Fruit fly (Drosophila melanogaster) whole organism, embryonic: ENCODE data around the gene CG15506.

Source experiments
- CG12391 ChIP-seq: fragments of 200-800 bp; sonication (Bioruptor generic); optimal IDR thresholded peaks from 3 replicates; lab custom pipeline; 2018; ENCODE audit warnings: missing biosample characterization, mild to moderate bottlenecking, missing genetic modification characterization, moderate library complexity
- CG12942 ChIP-seq: fragments of 200-800 bp; sonication (Bioruptor generic); optimal IDR thresholded peaks from 3 replicates; lab custom pipeline; 2016; ENCODE audit warnings: missing biosample characterization, missing genetic modification characterization
- CG13287 ChIP-seq: fragments of 200-800 bp; sonication (Bioruptor generic); IDR thresholded peaks from 2 replicates; pipeline ENCODE4 v1.3.6; 2022; ENCODE audit warnings: missing biosample characterization, missing genetic modification characterization; ENCODE audit not compliant: partially characterized antibody
- CG13894 ChIP-seq: fragments of 200-800 bp; sonication (Bioruptor generic); optimal IDR thresholded peaks from 3 replicates; lab custom pipeline; 2018; ENCODE audit warnings: missing biosample characterization, mild to moderate bottlenecking, missing genetic modification characterization, moderate library complexity
- CG15696 ChIP-seq: fragments of 200-800 bp; sonication (Bioruptor generic); optimal IDR thresholded peaks from 2 replicates; lab custom pipeline; 2019; ENCODE audit warnings: missing biosample characterization, mild to moderate bottlenecking, missing genetic modification characterization, moderate library complexity
- CG16813 ChIP-seq: fragments of 200-800 bp; sonication (Bioruptor generic); IDR thresholded peaks from 3 replicates; pipeline ENCODE4 v1.3.6; 2022; ENCODE audit warnings: missing biosample characterization, missing genetic modification characterization; ENCODE audit not compliant: partially characterized antibody
- CG18599 ChIP-seq: fragments of 200-800 bp; sonication (Bioruptor generic); optimal IDR thresholded peaks from 3 replicates; lab custom pipeline; 2017; ENCODE audit warnings: missing biosample characterization, missing genetic modification characterization, mild to moderate bottlenecking, moderate library complexity, missing genetic modification reagents
- CG2875 ChIP-seq: fragments of 200-800 bp; sonication (Bioruptor generic); optimal IDR thresholded peaks from 2 replicates; lab custom pipeline; 2017; ENCODE audit warnings: missing biosample characterization, mild to moderate bottlenecking, missing genetic modification characterization, missing genetic modification reagents
- CG3281 ChIP-seq: fragments of 200-800 bp; sonication (Bioruptor generic); optimal IDR thresholded peaks from 3 replicates; lab custom pipeline; 2017; ENCODE audit warnings: missing biosample characterization, mild to moderate bottlenecking, missing genetic modification characterization
- CG4707 ChIP-seq: fragments of 200-800 bp; sonication (Bioruptor generic); optimal IDR thresholded peaks from 2 replicates; lab custom pipeline; 2018; ENCODE audit warnings: missing biosample characterization, mild to moderate bottlenecking, missing genetic modification characterization, moderate library complexity
- CG4820 ChIP-seq: fragments of 200-800 bp; sonication (Bioruptor generic); optimal IDR thresholded peaks from 3 replicates; lab custom pipeline; 2016; ENCODE audit warnings: missing biosample characterization, missing genetic modification characterization
- CG5180 ChIP-seq: fragments of 200-800 bp; sonication (Bioruptor generic); optimal IDR thresholded peaks from 3 replicates; lab custom pipeline; 2017; ENCODE audit warnings: missing biosample characterization, missing genetic modification characterization, mild to moderate bottlenecking, moderate library complexity, missing genetic modification reagents
- CG6272 ChIP-seq: fragments of 200-800 bp; sonication (Bioruptor generic); IDR thresholded peaks from 2 replicates; pipeline ENCODE4 v1.3.6; 2022; ENCODE audit warnings: missing biosample characterization, missing genetic modification characterization
- CG8944 ChIP-seq: fragments of 200-800 bp; sonication (Bioruptor generic); optimal IDR thresholded peaks from 3 replicates; lab custom pipeline; 2016; ENCODE audit warnings: missing biosample characterization, missing genetic modification characterization
- CG9215 ChIP-seq: fragments of 200-800 bp; sonication (Bioruptor generic); IDR thresholded peaks from 2 replicates; pipeline ENCODE4 v1.3.6; 2022; ENCODE audit warnings: missing biosample characterization, missing genetic modification characterization
- CG9797 ChIP-seq: fragments of 200-800 bp; sonication (Bioruptor generic); optimal IDR thresholded peaks from 3 replicates; lab custom pipeline; 2018; ENCODE audit warnings: missing biosample characterization, mild to moderate bottlenecking, missing genetic modification characterization
- Camta ChIP-seq: fragments of 200-800 bp; sonication (Bioruptor generic); optimal IDR thresholded peaks from 2 replicates; lab custom pipeline; 2016; ENCODE audit warnings: missing biosample characterization, missing genetic modification characterization
- Dbx ChIP-seq: fragments of 200-800 bp; sonication (Bioruptor generic); IDR thresholded peaks from 3 replicates; pipeline ENCODE4 v1.3.6; 2022; ENCODE audit warnings: missing biosample characterization, missing genetic modification characterization
- Dek ChIP-seq: fragments of 200-800 bp; sonication (Bioruptor generic); optimal IDR thresholded peaks from 3 replicates; lab custom pipeline; 2019; ENCODE audit warnings: missing biosample characterization, mild to moderate bottlenecking, missing genetic modification characterization, moderate library complexity
- E2f1 ChIP-seq: fragments of 200-800 bp; sonication (Bioruptor generic); IDR thresholded peaks from 2 replicates; pipeline ENCODE4 v1.3.6; 2022; ENCODE audit warnings: missing biosample characterization, missing genetic modification characterization
- Ets65A ChIP-seq: fragments of 200-800 bp; sonication (Bioruptor generic); peaks from one replicate; lab custom pipeline; 2016; ENCODE audit warnings: missing biosample characterization, missing genetic modification characterization
- H2.0 ChIP-seq: fragments of 200-800 bp; sonication (Bioruptor generic); IDR thresholded peaks from 2 replicates; pipeline ENCODE4 v1.3.6; 2022; ENCODE audit warnings: missing biosample characterization, missing genetic modification characterization
- MESR4 ChIP-seq: fragments of 200-800 bp; sonication (Bioruptor generic); optimal IDR thresholded peaks from 2 replicates; lab custom pipeline; 2018; ENCODE audit warnings: missing biosample characterization, mild to moderate bottlenecking, missing genetic modification characterization, moderate library complexity
- Neu2 ChIP-seq: fragments of 200-800 bp; sonication (Bioruptor generic); optimal IDR thresholded peaks from 3 replicates; lab custom pipeline; 2016; ENCODE audit warnings: missing biosample characterization, missing genetic modification characterization, borderline replicate concordance
- Sry-β ChIP-seq: fragments of 200-800 bp; sonication (Bioruptor generic); optimal IDR thresholded peaks from 2 replicates; lab custom pipeline; 2018; ENCODE audit warnings: missing biosample characterization, mild to moderate bottlenecking, missing genetic modification characterization, moderate library complexity
- br ChIP-seq: fragments of >200 bp; optimal IDR thresholded peaks from 2 replicates; lab custom pipeline; 2017
- dm ChIP-seq: fragments of 200-800 bp; sonication (Bioruptor generic); optimal IDR thresholded peaks from 3 replicates; lab custom pipeline; 2016; ENCODE audit warnings: missing biosample characterization, missing genetic modification characterization
- exex ChIP-seq: fragments of 200-800 bp; sonication (Bioruptor generic); optimal IDR thresholded peaks from 4 replicates; lab custom pipeline; 2018; ENCODE audit warnings: missing biosample characterization, mild to moderate bottlenecking, missing genetic modification characterization, moderate library complexity
- fd3F ChIP-seq: fragments of 200-800 bp; sonication (Bioruptor generic); optimal IDR thresholded peaks from 2 replicates; lab custom pipeline; 2018; ENCODE audit warnings: missing biosample characterization, mild to moderate bottlenecking, missing genetic modification characterization, moderate library complexity
- ham ChIP-seq: fragments of 200-800 bp; sonication (Bioruptor generic); IDR thresholded peaks from 2 replicates; pipeline ENCODE4 v1.3.6; 2022; ENCODE audit warnings: missing biosample characterization, missing genetic modification characterization
- insv ChIP-seq, 2 experiments: fragments of 200-800 bp; sonication (Bioruptor generic); optimal IDR thresholded peaks; 3 replicates each; lab custom pipeline; 2016 to 2018; ENCODE audit warnings: missing biosample characterization in 2 of 2, missing genetic modification characterization in 2 of 2
- jing ChIP-seq: fragments of 200-800 bp; sonication (Bioruptor generic); optimal IDR thresholded peaks from 2 replicates; lab custom pipeline; 2018; ENCODE audit warnings: missing biosample characterization, mild to moderate bottlenecking, missing genetic modification characterization
- lov ChIP-seq, 2 experiments: fragments of 200-800 bp in 1 of 2; fragments of >200 bp in 1 of 2; sonication (Bioruptor generic) in 1 of 2; IDR thresholded peaks in 1 of 2; optimal IDR thresholded peaks in 1 of 2; 2 replicates in 1 of 2; 3 replicates in 1 of 2; pipeline versions ENCODE4 v1.3.6 to Lab custom; 2017 to 2022; ENCODE audit warnings: missing biosample characterization in 1 of 2, missing genetic modification characterization in 1 of 2
- nau ChIP-seq: fragments of 200-800 bp; sonication (Bioruptor generic); optimal IDR thresholded peaks from 3 replicates; lab custom pipeline; 2017; ENCODE audit warnings: missing biosample characterization, mild to moderate bottlenecking, missing genetic modification characterization, missing genetic modification reagents
- nmo ChIP-seq: fragments of 200-800 bp; sonication (Bioruptor generic); optimal IDR thresholded peaks from 2 replicates; lab custom pipeline; 2018; ENCODE audit warnings: missing biosample characterization, mild to moderate bottlenecking, missing genetic modification characterization, moderate library complexity
- nom ChIP-seq: fragments of 200-800 bp; sonication (Bioruptor generic); optimal IDR thresholded peaks from 2 replicates; lab custom pipeline; 2017; ENCODE audit warnings: missing biosample characterization, missing genetic modification characterization, mild to moderate bottlenecking, moderate library complexity, missing genetic modification reagents
- scrt ChIP-seq: fragments of 200-800 bp; sonication (Bioruptor generic); optimal IDR thresholded peaks from 2 replicates; lab custom pipeline; 2018; ENCODE audit warnings: missing biosample characterization, mild to moderate bottlenecking, missing genetic modification characterization, moderate library complexity
- sens ChIP-seq: fragments of 200-800 bp; sonication (Bioruptor generic); peaks from one replicate; lab custom pipeline; 2016; ENCODE audit warnings: missing biosample characterization, missing genetic modification characterization
- sob ChIP-seq: fragments of 200-800 bp; sonication (Bioruptor generic); IDR thresholded peaks from 2 replicates; pipeline ENCODE4 v1.3.6; 2022; ENCODE audit warnings: missing biosample characterization, missing genetic modification characterization
- sug ChIP-seq: fragments of 200-800 bp; optimal IDR thresholded peaks from 2 replicates; lab custom pipeline; 2019; ENCODE audit warnings: missing biosample characterization, mild to moderate bottlenecking, missing genetic modification characterization, moderate library complexity
- trh ChIP-seq: fragments of 200-800 bp; sonication (Bioruptor generic); optimal IDR thresholded peaks from 2 replicates; lab custom pipeline; 2016; ENCODE audit warnings: missing biosample characterization, missing genetic modification characterization
- vnd ChIP-seq: fragments of 200-800 bp; sonication (Bioruptor generic); IDR thresholded peaks from 3 replicates; pipeline ENCODE4 v1.3.6; 2022; ENCODE audit warnings: missing biosample characterization, missing genetic modification characterization; ENCODE audit not compliant: partially characterized antibody

The CG15506 gene

DNA sequence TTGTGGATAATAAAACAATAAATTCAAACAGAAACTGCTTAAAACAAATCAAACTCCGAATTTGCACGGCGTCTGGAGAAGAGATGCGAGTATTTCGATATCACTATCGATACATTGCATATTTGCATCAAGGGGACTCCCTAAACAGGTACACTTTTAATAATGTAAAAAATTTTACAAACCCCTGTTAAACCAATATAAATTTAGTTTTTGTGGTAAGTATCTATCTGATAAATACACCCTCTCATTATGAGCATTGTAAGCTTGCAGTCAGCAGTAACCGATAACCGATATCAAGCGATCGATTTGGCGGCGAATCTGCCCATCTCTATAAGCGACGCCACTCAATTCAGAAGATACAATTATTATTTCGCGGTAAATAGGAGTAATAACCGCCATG is 43.1 kb upstream of the CG15506 start, which contains the start of the genes Bub3 and Cap-D2 (continued):
- TF ChIP-seq CG9797 (GFP tag; lab: Kevin White, UChicago) (peak; percentile 2), fd3F (GFP tag; lab: Kevin White, UChicago) (no peak), Ets65A (peak; percentile 97), H2.0 (GFP tag; lab: Robert Waterston, UW) (peak; percentile 69), CG18599 (peak; percentile 60), CG12391 (tag; lab: Kevin White, UChicago) (peak; percentile 79), Sry-β (GFP tag; lab: Kevin White, UChicago) (peak; percentile 4), CG3281 (GFP tag; lab: Kevin White, UChicago) (no peak), insv (GFP tag; optimal IDR thresholded peaks at IDR 0.05; lab: Kevin White, UChicago) (no peak), CG5180 (no peak), lov (optimal IDR thresholded peaks at IDR 0.05; lab: Kevin White, UChicago) (no peak), lov (GFP tag; IDR thresholded peaks at IDR 0.05; lab: Robert Waterston, UW) (0 out of 3 replicates have a peak, but pooled peaks have one; percentile 43), CG13287 (GFP tag; lab: Robert Waterston, UW) (peak; percentile 92), E2f1 (GFP tag; lab: Robert Waterston, UW) (peak; percentile 44), ham (GFP tag; lab: Robert Waterston, UW) (no peak), Neu2 (GFP tag; lab: Kevin White, UChicago) (peak; percentile 12), trh (no peak), jing (no peak), Camta (GFP tag; lab: Kevin White, UChicago) (peak; percentile 56), CG16813 (peak; percentile 84), br (lab: Kevin White, UChicago) (no peak), CG4707 (GFP tag; lab: Kevin White, UChicago) (no peak), CG4820 (peak; percentile 77), CG2875 (GFP tag; lab: Kevin White, UChicago) (no peak), dm (GFP tag; lab: Kevin White, UChicago) (peak; percentile 37), sob (GFP tag; lab: Robert Waterston, UW) (peak; percentile 85), CG15696 (tag; lab: Kevin White, UChicago) (peak; percentile 69), CG12942 (GFP tag; lab: Kevin White, UChicago) (peak; percentile 57), nau (GFP tag; lab: Kevin White, UChicago) (no peak), nmo (peak; percentile 75), vnd (GFP tag; lab: Robert Waterston, UW) (peak; percentile 82), CG8944 (peak; percentile 78), Dek (tag; lab: Kevin White, UChicago) (peak; percentile 15), Dbx (GFP tag; lab: Robert Waterston, UW) (peak; percentile 84)

DNA sequence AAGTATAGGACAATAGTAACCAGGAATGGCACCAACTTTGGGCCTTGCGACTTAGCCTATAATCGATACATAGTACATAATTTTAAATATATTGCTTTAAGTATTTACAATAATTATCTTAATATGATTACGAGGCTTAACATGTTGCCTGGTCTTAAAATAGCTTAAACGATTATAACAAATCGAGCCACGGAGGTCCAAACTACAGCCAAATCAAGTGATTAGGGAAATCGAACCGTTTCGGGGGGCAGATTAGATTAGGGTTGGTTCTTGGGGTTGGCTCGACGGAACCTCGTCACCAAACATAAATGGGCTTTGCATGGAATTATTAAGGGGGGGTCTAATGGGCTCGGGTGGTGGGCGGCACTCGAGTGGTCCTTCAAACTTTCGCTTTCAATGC is 37.2 kb upstream of the CG15506 start:
- TF ChIP-seq sens (peak; percentile 11), scrt (no peak), CG6272 (no peak), CG9797 (GFP tag; lab: Kevin White, UChicago) (no peak), CG4820 (no peak), MESR4 (GFP tag; lab: Kevin White, UChicago) (no peak), CG13894 (tag; lab: Kevin White, UChicago) (peak; percentile 11), exex (tag; lab: Kevin White, UChicago) (peak; percentile 78), CG9215 (GFP tag; lab: Robert Waterston, UW) (no peak), sug (peak; percentile 55), nom (no peak), dm (GFP tag; lab: Kevin White, UChicago) (no peak)
